Fruit fly (Drosophila melanogaster): Measurements from ENCODE around the gene CG15765.

Gene CG15765

dm6 chrX:5873164-5873563 is 54.8 kb downstream of the CG15765 start, which contains the start of gene GAA1 (continued):
- peak; percentile 98 for TF ChIP-seq HLH4C (GFP tag; IDR thresholded peaks at IDR 0.05; ENCODE audit: partially characterized antibody)
- peak; percentile 31; the same call in 1 of the 2 replicates for TF ChIP-seq CG2129 (GFP tag; IDR thresholded peaks at IDR 0.05; ENCODE audit: partially characterized antibody)
- peak; percentile 83 for TF ChIP-seq CG16813 (GFP tag; IDR thresholded peaks at IDR 0.05; ENCODE audit: partially characterized antibody)
- peak; percentile 11 for TF ChIP-seq CG12659 (GFP tag; optimal IDR thresholded peaks at IDR 0.05)
- no peak for TF ChIP-seq Trl (optimal IDR thresholded peaks at IDR 0.05)
- TF ChIP-seq Trl (GFP tag; optimal IDR thresholded peaks at IDR 0.05) = no peak
- TF ChIP-seq HmgD (GFP tag; optimal IDR thresholded peaks at IDR 0.05) = no peak
- peak; percentile 95 for TF ChIP-seq CG6791 (GFP tag; IDR thresholded peaks at IDR 0.05; ENCODE audit: partially characterized antibody)
- peak; percentile 26 for TF ChIP-seq CG2120 (GFP tag; optimal IDR thresholded peaks at IDR 0.05)
- TF ChIP-seq Sry-δ (GFP tag; optimal IDR thresholded peaks at IDR 0.05) = peak; percentile 69
- peak; percentile 89 for TF ChIP-seq CG34224 (GFP tag; IDR thresholded peaks at IDR 0.05; ENCODE audit: partially characterized antibody)
- peak; percentile 27 for TF ChIP-seq CG10267 (tag; optimal IDR thresholded peaks at IDR 0.05)
- peak; percentile 49; the same call in 1 of the 2 replicates for TF ChIP-seq Rfx (GFP tag; IDR thresholded peaks at IDR 0.05)
- TF ChIP-seq Dp (GFP tag; optimal IDR thresholded peaks at IDR 0.05) = peak; percentile 63
- peak; percentile 44 for TF ChIP-seq CG12391 (tag; optimal IDR thresholded peaks at IDR 0.05)
- peak; percentile 79; the same call in 2 of the 4 replicates for TF ChIP-seq chinmo (GFP tag; IDR thresholded peaks at IDR 0.05; ENCODE audit: partially characterized antibody)
- TF ChIP-seq Meics (GFP tag; optimal IDR thresholded peaks at IDR 0.05) = no peak
- peak; percentile 73 for TF ChIP-seq unc-4 (GFP tag; IDR thresholded peaks at IDR 0.05; ENCODE audit: partially characterized antibody)
- TF ChIP-seq Opbp (GFP tag; IDR thresholded peaks at IDR 0.05; ENCODE audit: partially characterized antibody) = peak; percentile 86; the same call in 2 of the 3 replicates
- no peak for TF ChIP-seq seq (GFP tag; IDR thresholded peaks at IDR 0.05)
- TF ChIP-seq row (GFP tag; IDR thresholded peaks at IDR 0.05) = peak; percentile 62
- TF ChIP-seq phol (tag; optimal IDR thresholded peaks at IDR 0.05) = peak; percentile 25
- no peak for TF ChIP-seq org-1 (GFP tag; optimal IDR thresholded peaks at IDR 0.05)
- TF ChIP-seq CG14710 (tag; optimal IDR thresholded peaks at IDR 0.05) = peak; percentile 39
- TF ChIP-seq knrl (GFP tag; IDR thresholded peaks at IDR 0.05; ENCODE audit: partially characterized antibody) = peak; percentile 56; the same call in 2 of the 3 replicates
- peak; percentile 21 for TF ChIP-seq trem (tag; optimal IDR thresholded peaks at IDR 0.05)
- peak; percentile 17 for TF ChIP-seq CG17829 (tag; optimal IDR thresholded peaks at IDR 0.05)
- no peak for TF ChIP-seq hkb (optimal IDR thresholded peaks at IDR 0.05)
- peak; percentile 49; the same call in 1 of the 2 replicates for TF ChIP-seq hkb (GFP tag; IDR thresholded peaks at IDR 0.05)
- peak; percentile 94 for TF ChIP-seq ato (GFP tag; IDR thresholded peaks at IDR 0.05; ENCODE audit: partially characterized antibody)
- TF ChIP-seq Xrp1 (GFP tag; IDR thresholded peaks at IDR 0.05) = peak; percentile 42; the same call in 1 of the 2 replicates
- peak; percentile 40 for TF ChIP-seq Med (GFP tag)
- TF ChIP-seq Scr (GFP tag; IDR thresholded peaks at IDR 0.05; ENCODE audit: partially characterized antibody) = peak; percentile 85
- TF ChIP-seq CG14860 (GFP tag; IDR thresholded peaks at IDR 0.05; ENCODE audit: partially characterized antibody) = peak; percentile 92
- peak; percentile 55; the same call in 2 of the 3 replicates for TF ChIP-seq Doc3 (GFP tag; IDR thresholded peaks at IDR 0.05; ENCODE audit: partially characterized antibody)
- TF ChIP-seq mld (GFP tag; IDR thresholded peaks at IDR 0.05; ENCODE audit: partially characterized antibody) = peak; percentile 96
- peak; percentile 86 for TF ChIP-seq CG13287 (GFP tag; IDR thresholded peaks at IDR 0.05; ENCODE audit: partially characterized antibody)
- no peak for TF ChIP-seq tup (GFP tag; optimal IDR thresholded peaks at IDR 0.05)
- TF ChIP-seq CG17568 (GFP tag; optimal IDR thresholded peaks at IDR 0.05) = no peak
- TF ChIP-seq CG2712 (tag; optimal IDR thresholded peaks at IDR 0.05) = peak; percentile 29
- TF ChIP-seq CG3407 (GFP tag; optimal IDR thresholded peaks at IDR 0.05) = no peak
- TF ChIP-seq stwl (tag; optimal IDR thresholded peaks at IDR 0.05) = peak; percentile 60
- TF ChIP-seq CoRest (tag; optimal IDR thresholded peaks at IDR 0.05) = peak; percentile 17
- TF ChIP-seq gcm (GFP tag; optimal IDR thresholded peaks at IDR 0.05) = peak; percentile 84
- peak; percentile 80 for TF ChIP-seq MBD-R2 (GFP tag; IDR thresholded peaks at IDR 0.05)
- TF ChIP-seq al (GFP tag; IDR thresholded peaks at IDR 0.05) = 0 out of 2 replicates have a peak, but pooled peaks have one; percentile 13
- peak; percentile 51 for TF ChIP-seq YL-1 (GFP tag; optimal IDR thresholded peaks at IDR 0.05)
- no peak for TF ChIP-seq crc (GFP tag; optimal IDR thresholded peaks at IDR 0.05)
